Worm (Caenorhabditis elegans) whole organism, L4 larva: ENCODE data around the gene memb-2.
A peak's percentile ranks its signal among the peaks of the same experiment; 100 is the strongest.

Experiments used
- D1046.2 ChIP-seq: fragments of 200-800 bp; sonication (Bioruptor generic); IDR thresholded peaks from 2 replicates; pipeline ENCODE4 v1.3.6; 2022; ENCODE audit warnings: missing genetic modification characterization, missing compliant biosample characterization
- F10B5.3 ChIP-seq: sonication (generic microtip); optimal IDR thresholded peaks from 2 replicates; lab custom pipeline; 2016; ENCODE audit warnings: mild to moderate bottlenecking, missing genetic modification characterization, missing compliant biosample characterization
- F26F4.8 ChIP-seq: fragments of 200-800 bp; sonication (Bioruptor generic); conservative IDR thresholded peaks from 2 replicates; pipeline ENCODE4 v1.3.6; 2022; ENCODE audit warnings: missing genetic modification characterization, missing compliant biosample characterization
- F44E2.7 ChIP-seq: fragments of 200-800 bp; sonication (Bioruptor generic); IDR thresholded peaks from 2 replicates; pipeline ENCODE4 v2.1.2; 2022; ENCODE audit warnings: missing genetic modification characterization, missing compliant biosample characterization
- F49E8.2 ChIP-seq: sonication (generic microtip); optimal IDR thresholded peaks from 2 replicates; lab custom pipeline; 2016; ENCODE audit warnings: missing compliant biosample characterization, mild to moderate bottlenecking, missing genetic modification characterization, borderline replicate concordance
- R02D3.7 ChIP-seq: fragments of 150-350 bp; sonication (generic microtip); optimal IDR thresholded peaks from 3 replicates; lab custom pipeline; 2014; ENCODE audit warnings: missing biosample characterization, missing genetic modification characterization
- ZK337.2 ChIP-seq: fragments of 200-800 bp; sonication (Bioruptor generic); IDR thresholded peaks from 2 replicates; pipeline ENCODE4 v1.3.6; 2022; ENCODE audit warnings: missing genetic modification reagents, missing genetic modification characterization, missing compliant biosample characterization
- aha-1 ChIP-seq: fragments of 150-350 bp; peaks from one replicate; lab custom pipeline; 2014; ENCODE audit warnings: missing biosample characterization, missing genetic modification characterization
- aly-2 ChIP-seq: sonication (generic microtip); optimal IDR thresholded peaks from 2 replicates; lab custom pipeline; 2018; ENCODE audit warnings: missing biosample characterization, missing genetic modification characterization
- ama-1 ChIP-seq: fragments of 150-350 bp; optimal IDR thresholded peaks from 2 replicates; lab custom pipeline; 2014; ENCODE audit warnings: inconsistent platforms, mixed read lengths
- arid-1 ChIP-seq: fragments of 200-800 bp; sonication (Bioruptor generic); conservative IDR thresholded peaks from 2 replicates; pipeline ENCODE4 v1.3.6; 2022; ENCODE audit warnings: missing genetic modification reagents, missing genetic modification characterization, missing compliant biosample characterization
- ceh-20 ChIP-seq: fragments of 200-800 bp; sonication (Bioruptor generic); IDR thresholded peaks from 2 replicates; pipeline ENCODE4 v1.3.6; 2022; ENCODE audit warnings: missing genetic modification reagents, missing genetic modification characterization, missing compliant biosample characterization
- ceh-28 ChIP-seq: fragments of 150-350 bp; optimal IDR thresholded peaks from 2 replicates; lab custom pipeline; 2014; ENCODE audit warnings: missing biosample characterization, missing genetic modification reagents, missing genetic modification characterization
- ceh-32 ChIP-seq: sonication (generic microtip); optimal IDR thresholded peaks from 2 replicates; lab custom pipeline; 2016; ENCODE audit warnings: mild to moderate bottlenecking, missing genetic modification characterization, missing compliant biosample characterization; ENCODE audit not compliant: poor library complexity
- ceh-44 ChIP-seq: fragments of 200-800 bp; sonication (Bioruptor generic); IDR thresholded peaks from 2 replicates; pipeline ENCODE4 v1.3.6; 2022; ENCODE audit warnings: missing genetic modification reagents, missing genetic modification characterization, missing compliant biosample characterization
- ceh-62 ChIP-seq: sonication (generic microtip); optimal IDR thresholded peaks from 2 replicates; lab custom pipeline; 2017; ENCODE audit warnings: missing biosample characterization, missing genetic modification characterization
- dmd-8 ChIP-seq: fragments of 200-800 bp; sonication (Bioruptor generic); IDR thresholded peaks from 2 replicates; pipeline ENCODE4 v1.3.6; 2022; ENCODE audit warnings: missing genetic modification characterization, missing compliant biosample characterization
- dmd-9 ChIP-seq: fragments of 200-800 bp; sonication (Bioruptor generic); IDR thresholded peaks from 2 replicates; pipeline ENCODE4 v1.3.6; 2022; ENCODE audit warnings: missing genetic modification reagents, missing genetic modification characterization, missing compliant biosample characterization
- duxl-1 ChIP-seq: sonication (generic microtip); optimal IDR thresholded peaks from 2 replicates; lab custom pipeline; 2016; ENCODE audit warnings: mild to moderate bottlenecking, missing genetic modification characterization, moderate library complexity, missing compliant biosample characterization; ENCODE audit not compliant: poor library complexity
- fos-1 ChIP-seq: fragments of 150-350 bp; optimal IDR thresholded peaks from 2 replicates; lab custom pipeline; 2014; ENCODE audit warnings: missing biosample characterization, missing genetic modification characterization
- gei-8 ChIP-seq: fragments of 200-800 bp; sonication (Bioruptor generic); optimal IDR thresholded peaks from 2 replicates; lab custom pipeline; 2018; ENCODE audit warnings: mild to moderate bottlenecking, missing genetic modification characterization, missing compliant biosample characterization
- hlh-11 ChIP-seq: fragments of 200-800 bp; sonication (Bioruptor generic); optimal IDR thresholded peaks from 2 replicates; lab custom pipeline; 2018; ENCODE audit warnings: mild to moderate bottlenecking, missing genetic modification characterization, missing compliant biosample characterization
- hmg-1.1 ChIP-seq: fragments of 200-800 bp; sonication (Bioruptor generic); IDR thresholded peaks from 2 replicates; pipeline ENCODE4 v1.3.6; 2022; ENCODE audit warnings: missing genetic modification reagents, missing genetic modification characterization, missing compliant biosample characterization
- jun-1 ChIP-seq: fragments of 150-350 bp; optimal IDR thresholded peaks from 2 replicates; lab custom pipeline; 2014; ENCODE audit warnings: missing biosample characterization, missing genetic modification reagents, missing genetic modification characterization
- lin-13 ChIP-seq: fragments of 150-350 bp; optimal IDR thresholded peaks from 2 replicates; lab custom pipeline; 2014; ENCODE audit warnings: missing biosample characterization, missing genetic modification reagents, missing genetic modification characterization
- lin-15B ChIP-seq: fragments of 150-350 bp; sonication (generic microtip); optimal IDR thresholded peaks from 3 replicates; lab custom pipeline; 2014; ENCODE audit warnings: missing biosample characterization, missing genetic modification characterization
- lin-29 ChIP-seq: fragments of 200-800 bp; sonication (Bioruptor generic); IDR thresholded peaks from 2 replicates; pipeline ENCODE4 v1.3.6; 2022; ENCODE audit warnings: missing genetic modification reagents, missing genetic modification characterization, missing compliant biosample characterization
- lin-38 ChIP-seq: fragments of 200-800 bp; sonication (Bioruptor generic); IDR thresholded peaks from 2 replicates; pipeline ENCODE4 v1.3.6; 2022; ENCODE audit warnings: missing genetic modification reagents, missing genetic modification characterization, missing compliant biosample characterization
- lin-39 ChIP-seq: fragments of 150-350 bp; optimal IDR thresholded peaks from 2 replicates; lab custom pipeline; 2014; ENCODE audit warnings: missing biosample characterization, missing genetic modification reagents, missing genetic modification characterization
- lir-3 ChIP-seq: sonication (generic microtip); optimal IDR thresholded peaks from 2 replicates; lab custom pipeline; 2016; ENCODE audit warnings: mild to moderate bottlenecking, missing genetic modification characterization, missing compliant biosample characterization
- madf-5 ChIP-seq, 2 experiments: fragments of 200-800 bp; sonication (Bioruptor generic); IDR thresholded peaks; 2 replicates each; pipeline ENCODE4 v1.3.6; 2022; ENCODE audit warnings: missing compliant biosample characterization in 2 of 2, missing genetic modification characterization in 2 of 2
- mdl-1 ChIP-seq, 2 experiments: fragments of 150-350 bp in 1 of 2; sonication (generic microtip) in 1 of 2; optimal IDR thresholded peaks; 2 replicates each; lab custom pipeline; 2014 to 2017; ENCODE audit warnings: missing biosample characterization in 2 of 2, missing genetic modification characterization in 2 of 2
- mdt-29 ChIP-seq: fragments of 200-800 bp; sonication (Bioruptor generic); IDR thresholded peaks from 2 replicates; pipeline ENCODE4 v1.3.6; 2022; ENCODE audit warnings: missing genetic modification reagents, missing genetic modification characterization, missing compliant biosample characterization
- mep-1 ChIP-seq: fragments of 150-350 bp; sonication (generic microtip); optimal IDR thresholded peaks from 3 replicates; lab custom pipeline; 2014; ENCODE audit warnings: missing biosample characterization, missing genetic modification characterization
- mes-2 ChIP-seq: sonication (generic microtip); optimal IDR thresholded peaks from 2 replicates; lab custom pipeline; 2016; ENCODE audit warnings: missing genotype, mild to moderate bottlenecking, missing genetic modification characterization, missing compliant biosample characterization; ENCODE audit not compliant: poor library complexity, severe bottlenecking
- mxl-3 ChIP-seq: fragments of 200-800 bp; sonication (Bioruptor generic); optimal IDR thresholded peaks from 2 replicates; lab custom pipeline; 2018; ENCODE audit warnings: mild to moderate bottlenecking, missing genetic modification characterization, missing compliant biosample characterization
- nhr-10 ChIP-seq: fragments of 150-350 bp; optimal IDR thresholded peaks from 2 replicates; lab custom pipeline; 2014; ENCODE audit warnings: missing biosample characterization, missing genetic modification characterization
- nhr-11 ChIP-seq: fragments of 150-350 bp; optimal IDR thresholded peaks from 2 replicates; lab custom pipeline; 2014; ENCODE audit warnings: missing biosample characterization, missing genetic modification characterization
- nhr-25 ChIP-seq: sonication (generic microtip); optimal IDR thresholded peaks from 2 replicates; lab custom pipeline; 2017; ENCODE audit warnings: missing genetic modification characterization, mild to moderate bottlenecking, missing compliant biosample characterization, antibody characterized with exemption, moderate library complexity, borderline replicate concordance; ENCODE audit not compliant: insufficient read depth
- nhr-28 ChIP-seq: fragments of 150-350 bp; optimal IDR thresholded peaks from 2 replicates; lab custom pipeline; 2014; ENCODE audit warnings: missing biosample characterization, missing genetic modification characterization
- nhr-77 ChIP-seq: fragments of 150-350 bp; optimal IDR thresholded peaks from 2 replicates; lab custom pipeline; 2014; ENCODE audit warnings: missing biosample characterization, missing genetic modification characterization
- php-3 ChIP-seq: fragments of 200-800 bp; sonication (Bioruptor generic); IDR thresholded peaks from 2 replicates; pipeline ENCODE4 v1.3.6; 2022; ENCODE audit warnings: missing genetic modification reagents, missing genetic modification characterization, missing compliant biosample characterization
- rbr-2 ChIP-seq: sonication (generic microtip); optimal IDR thresholded peaks from 2 replicates; lab custom pipeline; 2016; ENCODE audit warnings: missing genotype, missing genetic modification characterization, missing compliant biosample characterization
- saeg-2 ChIP-seq: fragments of 200-800 bp; sonication (Bioruptor generic); IDR thresholded peaks from 2 replicates; pipeline ENCODE4 v1.3.6; 2022; ENCODE audit warnings: missing genetic modification reagents, missing genetic modification characterization, missing compliant biosample characterization
- sdz-12 ChIP-seq: fragments of 200-800 bp; sonication (Bioruptor generic); optimal IDR thresholded peaks from 2 replicates; lab custom pipeline; 2018; ENCODE audit warnings: mild to moderate bottlenecking, missing genetic modification characterization, missing compliant biosample characterization
- set-16 ChIP-seq: fragments of 200-800 bp; sonication (Bioruptor generic); IDR thresholded peaks from 2 replicates; pipeline ENCODE4 v1.3.6; 2022; ENCODE audit warnings: missing genetic modification reagents, missing genetic modification characterization, missing compliant biosample characterization
- skn-1 ChIP-seq: fragments of 150-350 bp; optimal IDR thresholded peaks from 2 replicates; lab custom pipeline; 2014; ENCODE audit warnings: missing biosample characterization, missing genetic modification characterization
- snpc-4 ChIP-seq: fragments of 150-350 bp; optimal IDR thresholded peaks from 2 replicates; lab custom pipeline; 2014; ENCODE audit warnings: missing biosample characterization, missing genetic modification characterization
- tra-1 ChIP-seq: fragments of 200-800 bp; sonication (Bioruptor generic); IDR thresholded peaks from 2 replicates; pipeline ENCODE4 v1.3.6; 2022; ENCODE audit warnings: missing genetic modification reagents, missing genetic modification characterization, missing compliant biosample characterization
- unc-39 ChIP-seq: sonication (generic microtip); optimal IDR thresholded peaks from 2 replicates; lab custom pipeline; 2017; ENCODE audit warnings: missing biosample characterization, missing genetic modification characterization
- vab-7 ChIP-seq: fragments of 200-800 bp; sonication (Bioruptor generic); IDR thresholded peaks from 2 replicates; pipeline ENCODE4 v1.3.6; 2022; ENCODE audit warnings: missing genetic modification reagents, missing genetic modification characterization, missing compliant biosample characterization
- zag-1 ChIP-seq: fragments of 150-350 bp; optimal IDR thresholded peaks from 2 replicates; lab custom pipeline; 2014; ENCODE audit warnings: missing biosample characterization, missing genetic modification characterization
- zip-11 ChIP-seq: fragments of 200-800 bp; sonication (Bioruptor generic); IDR thresholded peaks from 2 replicates; pipeline ENCODE4 v1.3.6; 2022; ENCODE audit warnings: missing genetic modification characterization, missing compliant biosample characterization

Gene memb-2

DNA sequence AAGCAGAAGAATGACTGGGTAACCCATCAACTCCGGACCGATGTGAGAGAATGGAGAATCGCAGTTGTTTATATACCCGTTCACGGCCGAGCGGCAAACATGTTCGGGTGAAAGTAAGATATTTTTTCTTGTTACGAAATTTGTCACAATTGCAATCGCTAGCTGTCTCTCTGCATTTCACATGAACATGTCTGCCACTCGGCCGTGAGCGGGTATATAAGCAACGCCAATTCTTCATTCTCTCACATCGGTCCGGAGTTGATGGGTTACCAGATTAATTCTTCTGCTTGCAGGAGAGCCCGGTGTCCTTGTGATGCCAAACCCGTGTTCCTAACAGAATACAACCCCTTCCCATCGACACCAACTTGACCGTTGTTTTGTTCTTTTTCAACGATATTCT lies 32.9 kb downstream of the memb-2 start (continued):
- TF ChIP-seq ZK337.2 (GFP tag; lab: Robert Waterston, UW) = 0 out of 2 replicates have a peak, but pooled peaks have one; percentile 28
- no peak for TF ChIP-seq duxl-1 (tag; lab: Kevin White, UChicago)
- TF ChIP-seq nhr-10 = no peak
- TF ChIP-seq nhr-11 (tag; lab: Kevin White, UChicago) = no peak
- TF ChIP-seq lir-3 (tag; lab: Kevin White, UChicago) = no peak
- TF ChIP-seq fos-1 (tag; lab: Kevin White, UChicago) = no peak
- TF ChIP-seq aly-2 (tag; lab: Kevin White, UChicago) = no peak
- no peak for TF ChIP-seq zip-11
- peak; percentile 7 for TF ChIP-seq mxl-3 (GFP tag; lab: Kevin White, UChicago)
- no peak for TF ChIP-seq F49E8.2 (tag; lab: Kevin White, UChicago)
- no peak for TF ChIP-seq ceh-62 (tag; lab: Kevin White, UChicago)
- no peak for TF ChIP-seq vab-7
- no peak for TF ChIP-seq php-3 (GFP tag; lab: Robert Waterston, UW)
- no peak for TF ChIP-seq arid-1 (GFP tag; lab: Robert Waterston, UW)
- TF ChIP-seq tra-1 (GFP tag; lab: Robert Waterston, UW) = no peak
- no peak for TF ChIP-seq gei-8
- no peak for TF ChIP-seq F26F4.8
- TF ChIP-seq unc-39 (tag; lab: Kevin White, UChicago) = no peak
- 0 out of 4 replicates have a peak, but pooled peaks of 1 of the 2 experiments have one; percentile 27 for TF ChIP-seq madf-5 (GFP tag; IDR thresholded peaks at IDR 0.05; lab: Robert Waterston, UW)
- peak; percentile 28; the same call in 1 of the 2 replicates for TF ChIP-seq ceh-44 (GFP tag; lab: Robert Waterston, UW)
- no peak for TF ChIP-seq mep-1 (tag; lab: Kevin White, UChicago)
- TF ChIP-seq nhr-25 (tag; lab: Kevin White, UChicago) = no peak
- TF ChIP-seq lin-13 (GFP tag; lab: Kevin White, UChicago) = no peak
- TF ChIP-seq jun-1 (tag; lab: Kevin White, UChicago) = no peak
- TF ChIP-seq ceh-28 (tag; lab: Kevin White, UChicago) = no peak
- no peak for TF ChIP-seq mdl-1 (tag; optimal IDR thresholded peaks at IDR 0.05; lab: Kevin White, UChicago)
- no peak for TF ChIP-seq dmd-9 (GFP tag; lab: Robert Waterston, UW)
- no peak for TF ChIP-seq mes-2
- TF ChIP-seq nhr-28 (tag; lab: Kevin White, UChicago) = no peak
- no peak for TF ChIP-seq ceh-32 (tag; lab: Kevin White, UChicago)
- TF ChIP-seq lin-38 (GFP tag; lab: Robert Waterston, UW) = peak; percentile 57
- no peak for TF ChIP-seq dmd-8 (GFP tag; lab: Robert Waterston, UW)
- TF ChIP-seq lin-15B = no peak
- no peak; the same call in 1 of the 2 replicates for TF ChIP-seq ceh-20 (GFP tag; lab: Robert Waterston, UW)
- 0 out of 2 replicates have a peak, but pooled peaks have one; percentile 52 for TF ChIP-seq hmg-1.1 (GFP tag; lab: Robert Waterston, UW)
- TF ChIP-seq hlh-11 (tag; lab: Kevin White, UChicago) = peak; percentile 20
- TF ChIP-seq R02D3.7 (tag; lab: Kevin White, UChicago) = no peak
- TF ChIP-seq nhr-77 (tag; lab: Kevin White, UChicago) = no peak
- TF ChIP-seq mdt-29 (GFP tag; lab: Robert Waterston, UW) = no peak
- TF ChIP-seq saeg-2 (GFP tag; lab: Robert Waterston, UW) = no peak
- no peak for TF ChIP-seq F10B5.3 (tag; lab: Kevin White, UChicago)
- no peak for TF ChIP-seq D1046.2
- no peak for TF ChIP-seq skn-1 (tag; lab: Kevin White, UChicago)
- TF ChIP-seq set-16 (GFP tag; lab: Robert Waterston, UW) = peak; percentile 29; the same call in 1 of the 2 replicates
- no peak for TF ChIP-seq lin-29 (GFP tag; lab: Robert Waterston, UW)
- TF ChIP-seq F44E2.7 (GFP tag; lab: Robert Waterston, UW) = no peak
- peak; percentile 14 for TF ChIP-seq rbr-2 (tag; lab: Kevin White, UChicago)
- peak; percentile 90 for TF ChIP-seq snpc-4 (tag; lab: Kevin White, UChicago)
- no peak for TF ChIP-seq sdz-12
- TF ChIP-seq lin-39 (tag; lab: Kevin White, UChicago) = no peak
- no peak for TF ChIP-seq zag-1 (tag; lab: Kevin White, UChicago)
- no peak for TF ChIP-seq ama-1
- TF ChIP-seq aha-1 (tag; lab: Kevin White, UChicago) = no peak
